Worm (Caenorhabditis elegans) whole organism, L2 larva: ENCODE data around the gene cut-3.
A peak's percentile ranks its signal among the peaks of the same experiment; 100 is the strongest.

ENCODE experiments used
- C34F6.9 ChIP-seq: fragments of 150-350 bp; optimal IDR thresholded peaks from 2 replicates; lab custom pipeline; 2014; ENCODE audit warnings: missing biosample characterization, missing genetic modification characterization
- F13H6.1 ChIP-seq: sonication (generic microtip); optimal IDR thresholded peaks from 2 replicates; lab custom pipeline; 2016; ENCODE audit warnings: missing genetic modification characterization, missing compliant biosample characterization
- R02D3.7 ChIP-seq: fragments of 150-350 bp; optimal IDR thresholded peaks from 2 replicates; lab custom pipeline; 2014; ENCODE audit warnings: missing biosample characterization, missing genetic modification characterization
- Y55F3AM.14 ChIP-seq: fragments of 200-800 bp; sonication (Bioruptor generic); optimal IDR thresholded peaks from 2 replicates; lab custom pipeline; 2018; ENCODE audit warnings: mild to moderate bottlenecking, missing genetic modification characterization, missing compliant biosample characterization
- alr-1 ChIP-seq: fragments of 150-350 bp; optimal IDR thresholded peaks from 2 replicates; lab custom pipeline; 2014; ENCODE audit warnings: missing biosample characterization, missing genetic modification characterization
- aly-2 ChIP-seq: fragments of 150-350 bp; optimal IDR thresholded peaks from 2 replicates; lab custom pipeline; 2014; ENCODE audit warnings: missing biosample characterization, missing genetic modification characterization
- ama-1 ChIP-seq: fragments of 150-350 bp; optimal IDR thresholded peaks from 2 replicates; lab custom pipeline; 2018; ENCODE audit warnings: inconsistent platforms
- blmp-1 ChIP-seq: sonication (generic microtip); optimal IDR thresholded peaks from 2 replicates; lab custom pipeline; 2017; ENCODE audit warnings: missing genetic modification characterization, mild to moderate bottlenecking, missing compliant biosample characterization, antibody characterized with exemption, moderate library complexity; ENCODE audit not compliant: insufficient read depth
- ceh-16 ChIP-seq: fragments of 150-350 bp; optimal IDR thresholded peaks from 2 replicates; lab custom pipeline; 2014; ENCODE audit warnings: missing biosample characterization, missing genetic modification characterization
- ceh-82 ChIP-seq: fragments of 150-350 bp; optimal IDR thresholded peaks from 2 replicates; lab custom pipeline; 2014; ENCODE audit warnings: missing biosample characterization, missing genetic modification characterization
- crh-2 ChIP-seq: sonication (generic microtip); optimal IDR thresholded peaks from 2 replicates; lab custom pipeline; 2017; ENCODE audit warnings: missing biosample characterization, missing genetic modification characterization
- dmd-4 ChIP-seq: sonication (generic microtip); optimal IDR thresholded peaks from 2 replicates; lab custom pipeline; 2017; ENCODE audit warnings: missing biosample characterization, missing genetic modification characterization
- egl-27 ChIP-seq: sonication (generic microtip); optimal IDR thresholded peaks from 3 replicates; lab custom pipeline; 2017; ENCODE audit warnings: missing biosample characterization, missing genetic modification reagents, missing genetic modification characterization
- elt-1 ChIP-seq: fragments of 150-350 bp; optimal IDR thresholded peaks from 2 replicates; lab custom pipeline; 2014; ENCODE audit warnings: missing biosample characterization, missing genetic modification characterization
- elt-3 ChIP-seq: sonication (generic microtip); optimal IDR thresholded peaks from 2 replicates; lab custom pipeline; 2017; ENCODE audit warnings: missing biosample characterization, missing genetic modification characterization
- fos-1 ChIP-seq: fragments of 150-350 bp; optimal IDR thresholded peaks from 2 replicates; lab custom pipeline; 2014; ENCODE audit warnings: missing biosample characterization, missing genetic modification characterization
- gmeb-1 ChIP-seq: fragments of 150-350 bp; optimal IDR thresholded peaks from 2 replicates; lab custom pipeline; 2014; ENCODE audit warnings: missing biosample characterization, missing genetic modification characterization
- lin-11 ChIP-seq: fragments of 150-350 bp; sonication (generic microtip); optimal IDR thresholded peaks from 2 replicates; lab custom pipeline; 2014; ENCODE audit warnings: missing biosample characterization, missing genetic modification characterization, inconsistent platforms, mixed read lengths
- lin-13 ChIP-seq: fragments of 150-350 bp; optimal IDR thresholded peaks from 2 replicates; lab custom pipeline; 2014; ENCODE audit warnings: missing biosample characterization, missing genetic modification reagents, missing genetic modification characterization
- lin-39 ChIP-seq: fragments of 150-350 bp; optimal IDR thresholded peaks from 2 replicates; lab custom pipeline; 2014; ENCODE audit warnings: missing biosample characterization, missing genetic modification reagents, missing genetic modification characterization
- lsy-2 ChIP-seq, 2 experiments: fragments of 150-350 bp in 1 of 2; sonication (generic microtip) in 1 of 2; optimal IDR thresholded peaks; 2 replicates each; lab custom pipeline; 2014 to 2017; ENCODE audit warnings: missing biosample characterization in 2 of 2, missing genetic modification characterization in 2 of 2
- mab-5 ChIP-seq: fragments of 150-350 bp; optimal IDR thresholded peaks from 2 replicates; lab custom pipeline; 2014; ENCODE audit warnings: missing biosample characterization, missing genetic modification characterization
- mbf-1 ChIP-seq: sonication (generic microtip); optimal IDR thresholded peaks from 2 replicates; lab custom pipeline; 2017; ENCODE audit warnings: missing biosample characterization, missing genetic modification characterization
- mdl-1 ChIP-seq, 2 experiments: fragments of 150-350 bp in 1 of 2; sonication (generic microtip) in 1 of 2; optimal IDR thresholded peaks; 2 replicates each; lab custom pipeline; 2017; ENCODE audit warnings: missing biosample characterization in 2 of 2, missing genetic modification characterization in 2 of 2
- nhr-129 ChIP-seq: fragments of 150-350 bp; optimal IDR thresholded peaks from 2 replicates; lab custom pipeline; 2014; ENCODE audit warnings: missing biosample characterization, missing genetic modification characterization
- nhr-23 ChIP-seq: fragments of 150-350 bp; optimal IDR thresholded peaks from 2 replicates; lab custom pipeline; 2014; ENCODE audit warnings: missing biosample characterization, missing genetic modification reagents, missing genetic modification characterization
- nhr-237 ChIP-seq: fragments of 150-350 bp; optimal IDR thresholded peaks from 2 replicates; lab custom pipeline; 2014; ENCODE audit warnings: missing biosample characterization, missing genetic modification characterization
- nhr-25 ChIP-seq: fragments of 150-350 bp; sonication (generic microtip); optimal IDR thresholded peaks from 3 replicates; lab custom pipeline; 2014; ENCODE audit warnings: missing biosample characterization, missing genetic modification characterization
- nhr-6 ChIP-seq: fragments of 150-350 bp; optimal IDR thresholded peaks from 2 replicates; lab custom pipeline; 2014; ENCODE audit warnings: missing biosample characterization, missing genetic modification characterization
- nhr-77 ChIP-seq: fragments of 150-350 bp; optimal IDR thresholded peaks from 2 replicates; lab custom pipeline; 2014; ENCODE audit warnings: missing biosample characterization, missing genetic modification characterization
- peb-1 ChIP-seq: fragments of 150-350 bp; optimal IDR thresholded peaks from 2 replicates; lab custom pipeline; 2014; ENCODE audit warnings: missing biosample characterization, missing genetic modification characterization
- sem-4 ChIP-seq: fragments of 150-350 bp; optimal IDR thresholded peaks from 2 replicates; lab custom pipeline; 2014; ENCODE audit warnings: missing biosample characterization, missing genetic modification reagents, missing genetic modification characterization
- skn-1 ChIP-seq: sonication (generic microtip); optimal IDR thresholded peaks from 2 replicates; lab custom pipeline; 2017; ENCODE audit warnings: missing biosample characterization, missing genetic modification characterization
- sma-9 ChIP-seq, 2 experiments: fragments of 150-350 bp in 1 of 2; sonication (generic microtip) in 1 of 2; optimal IDR thresholded peaks; 2 replicates each; lab custom pipeline; 2014 to 2016; ENCODE audit warnings: missing genetic modification characterization in 2 of 2, mild to moderate bottlenecking in 1 of 2, missing biosample characterization in 1 of 2, missing compliant biosample characterization in 1 of 2, missing genetic modification reagents in 1 of 2, moderate library complexity in 1 of 2
- snpc-4 ChIP-seq: fragments of 150-350 bp; optimal IDR thresholded peaks from 2 replicates; lab custom pipeline; 2014; ENCODE audit warnings: missing biosample characterization, missing genetic modification characterization
- unc-39 ChIP-seq: fragments of 150-350 bp; optimal IDR thresholded peaks from 2 replicates; lab custom pipeline; 2014; ENCODE audit warnings: missing biosample characterization, missing genetic modification characterization
- unc-55 ChIP-seq: fragments of 150-350 bp; sonication (generic microtip); optimal IDR thresholded peaks from 3 replicates; lab custom pipeline; 2014; ENCODE audit warnings: missing biosample characterization, missing genetic modification reagents, missing genetic modification characterization
- zag-1 ChIP-seq: fragments of 150-350 bp; optimal IDR thresholded peaks from 2 replicates; lab custom pipeline; 2014; ENCODE audit warnings: missing biosample characterization, missing genetic modification characterization
- ztf-1 ChIP-seq: fragments of 200-800 bp; sonication (Bioruptor generic); conservative IDR thresholded peaks from 2 replicates; pipeline ENCODE4 v1.3.6; 2022; ENCODE audit warnings: missing genetic modification characterization, missing compliant biosample characterization
- ztf-11 ChIP-seq: sonication (generic microtip); optimal IDR thresholded peaks from 2 replicates; lab custom pipeline; 2017; ENCODE audit warnings: missing biosample characterization, missing genetic modification characterization
- ztf-4 ChIP-seq: fragments of 150-350 bp; optimal IDR thresholded peaks from 2 replicates; lab custom pipeline; 2014; ENCODE audit warnings: missing biosample characterization, missing genetic modification characterization

The cut-3 gene

ce11 chrII:8485603-8486002, 39.0 kb upstream of the cut-3 start, which contains the start of gene gbh-2 (continued):
- TF ChIP-seq skn-1 (no peak), nhr-25 (tag; lab: Kevin White, UChicago) (peak; percentile 92), lin-11 (no peak), crh-2 (tag; lab: Kevin White, UChicago) (peak; percentile 86), gmeb-1 (tag; lab: Kevin White, UChicago) (peak; percentile 48), alr-1 (tag; lab: Kevin White, UChicago) (no peak), sma-9 (GFP tag; optimal IDR thresholded peaks at IDR 0.05; lab: Kevin White, UChicago) (peak; percentile 89), sma-9 (tag; optimal IDR thresholded peaks at IDR 0.05; lab: Kevin White, UChicago) (no peak), ztf-11 (tag; lab: Kevin White, UChicago) (no peak), mab-5 (tag; lab: Kevin White, UChicago) (no peak), peb-1 (no peak), unc-39 (tag; lab: Kevin White, UChicago) (no peak), zag-1 (tag; lab: Kevin White, UChicago) (no peak)

ce11 chrII:8484546-8484945, 37.9 kb upstream of the cut-3 start:
- peak; percentile 78 for TF ChIP-seq crh-2 (tag; lab: Kevin White, UChicago)
- peak; percentile 8 for TF ChIP-seq ama-1 (lab: Kevin White, UChicago)
- TF ChIP-seq fos-1 (tag; lab: Kevin White, UChicago) = peak; percentile 71
- TF ChIP-seq egl-27 (tag; lab: Kevin White, UChicago) = peak; percentile 13
- peak; percentile 63 for TF ChIP-seq nhr-129
- TF ChIP-seq lin-39 (tag; lab: Kevin White, UChicago) = no peak
- no peak for TF ChIP-seq mbf-1 (tag; lab: Kevin White, UChicago)
- peak; percentile 30 for TF ChIP-seq gmeb-1 (tag; lab: Kevin White, UChicago)
- peak; percentile 4 for TF ChIP-seq unc-55 (GFP tag; lab: Kevin White, UChicago)
- TF ChIP-seq C34F6.9 (tag; lab: Kevin White, UChicago) = peak; percentile 33
- TF ChIP-seq ceh-82 = no peak
- peak; percentile 68 for TF ChIP-seq sma-9 (GFP tag; optimal IDR thresholded peaks at IDR 0.05; lab: Kevin White, UChicago)
- no peak for TF ChIP-seq sma-9 (tag; optimal IDR thresholded peaks at IDR 0.05; lab: Kevin White, UChicago)
- TF ChIP-seq lsy-2 (tag; optimal IDR thresholded peaks at IDR 0.05; lab: Kevin White, UChicago) = peak in 1 of 2 experiments; percentile 26
- TF ChIP-seq F13H6.1 (tag; lab: Kevin White, UChicago) = peak; percentile 56

ce11 chrII:8483793-8484186, 37.2 kb upstream of the cut-3 start, which contains the start of gene taap-1:
Gene taap-1, minus strand, starts transcription at chrII:8483871.
- TF ChIP-seq skn-1 (peak; percentile 83), mdl-1 (tag; optimal IDR thresholded peaks at IDR 0.05; lab: Kevin White, UChicago) (peak in 1 of 2 experiments; percentile 17), sem-4 (peak; percentile 52), lin-11 (no peak), zag-1 (tag; lab: Kevin White, UChicago) (peak; percentile 0), nhr-129 (peak; percentile 54), nhr-77 (tag; lab: Kevin White, UChicago) (no peak), lin-13 (GFP tag; lab: Kevin White, UChicago) (no peak), snpc-4 (tag; lab: Kevin White, UChicago) (no peak), fos-1 (tag; lab: Kevin White, UChicago) (peak; percentile 13), sma-9 (GFP tag; optimal IDR thresholded peaks at IDR 0.05; lab: Kevin White, UChicago) (peak; percentile 77), sma-9 (tag; optimal IDR thresholded peaks at IDR 0.05; lab: Kevin White, UChicago) (no peak), ama-1 (lab: Kevin White, UChicago) (peak; percentile 39), nhr-6 (no peak)

ce11 chrII:8483124-8483792, 36.6 kb upstream of the cut-3 start:
- TF ChIP-seq peb-1 = no peak
- TF ChIP-seq nhr-129 = peak; percentile 51
- no peak for TF ChIP-seq R02D3.7 (tag; lab: Kevin White, UChicago)
- TF ChIP-seq Y55F3AM.14 (GFP tag; lab: Kevin White, UChicago) = no peak
- no peak for TF ChIP-seq dmd-4
- no peak for TF ChIP-seq nhr-23 (tag; lab: Kevin White, UChicago)
- no peak for TF ChIP-seq nhr-237
- TF ChIP-seq lin-11 = no peak
- TF ChIP-seq fos-1 (tag; lab: Kevin White, UChicago) = peak; percentile 20
- no peak for TF ChIP-seq ztf-4 (tag; lab: Kevin White, UChicago)
- TF ChIP-seq gmeb-1 (tag; lab: Kevin White, UChicago) = peak; percentile 40
- TF ChIP-seq sem-4 = no peak
- no peak for TF ChIP-seq blmp-1 (tag; lab: Kevin White, UChicago)
- TF ChIP-seq crh-2 (tag; lab: Kevin White, UChicago) = peak; percentile 13
- TF ChIP-seq elt-3 = no peak
- no peak for TF ChIP-seq ceh-16
- no peak for TF ChIP-seq skn-1
- TF ChIP-seq unc-39 (tag; lab: Kevin White, UChicago) = no peak
- no peak for TF ChIP-seq zag-1 (tag; lab: Kevin White, UChicago)
- TF ChIP-seq ztf-1 (GFP tag; lab: Robert Waterston, UW) = no peak
- no peak for TF ChIP-seq mbf-1 (tag; lab: Kevin White, UChicago)
- no peak for TF ChIP-seq mab-5 (tag; lab: Kevin White, UChicago)
- no peak for TF ChIP-seq nhr-6
- TF ChIP-seq nhr-25 (tag; lab: Kevin White, UChicago) = no peak
- no peak for TF ChIP-seq nhr-77 (tag; lab: Kevin White, UChicago)
- no peak for TF ChIP-seq aly-2 (tag; lab: Kevin White, UChicago)
- TF ChIP-seq elt-1 = no peak
- peak; percentile 31 for TF ChIP-seq C34F6.9 (tag; lab: Kevin White, UChicago)
- no peak for TF ChIP-seq ama-1 (lab: Kevin White, UChicago)
- no peak for TF ChIP-seq snpc-4 (tag; lab: Kevin White, UChicago)
- peak in 1 of 2 experiments; percentile 84 for TF ChIP-seq lsy-2 (tag; optimal IDR thresholded peaks at IDR 0.05; lab: Kevin White, UChicago)
- TF ChIP-seq ztf-11 (tag; lab: Kevin White, UChicago) = no peak
- TF ChIP-seq F13H6.1 (tag; lab: Kevin White, UChicago) = peak; percentile 11
